Worm (Caenorhabditis elegans) whole organism, young adult: ENCODE measurements around the gene vha-6.

Experiments used
- C06A6.2 ChIP-seq: fragments of 200-800 bp; sonication (Bioruptor generic); conservative IDR thresholded peaks from 2 replicates; pipeline ENCODE4 v1.3.6; 2022; ENCODE audit warnings: missing genetic modification characterization, missing compliant biosample characterization
- F33H1.4 ChIP-seq: fragments of 200-800 bp; sonication (Bioruptor generic); IDR thresholded peaks from 2 replicates; pipeline ENCODE4 v1.3.6; 2022; ENCODE audit warnings: missing genetic modification reagents, missing genetic modification characterization, missing compliant biosample characterization
- F37B4.10 ChIP-seq: fragments of 200-800 bp; sonication (Bioruptor generic); IDR thresholded peaks from 2 replicates; pipeline ENCODE4 v1.3.6; 2022; ENCODE audit warnings: missing genetic modification characterization, missing compliant biosample characterization
- F52B5.7 ChIP-seq: sonication (generic microtip); optimal IDR thresholded peaks from 2 replicates; lab custom pipeline; 2016; ENCODE audit warnings: mild to moderate bottlenecking, missing genetic modification characterization, missing compliant biosample characterization
- F57A8.1 ChIP-seq: fragments of 200-800 bp; sonication (Bioruptor generic); optimal IDR thresholded peaks from 2 replicates; lab custom pipeline; 2018; ENCODE audit warnings: mild to moderate bottlenecking, missing genetic modification characterization, moderate library complexity, missing compliant biosample characterization
- Y53F4B.3 ChIP-seq: fragments of 200-800 bp; sonication (Bioruptor generic); IDR thresholded peaks from 2 replicates; pipeline ENCODE4 v1.3.6; 2022; ENCODE audit warnings: missing genetic modification reagents, missing genetic modification characterization, missing compliant biosample characterization
- aptf-2 ChIP-seq: fragments of 200-800 bp; sonication (Bioruptor generic); conservative IDR thresholded peaks from 2 replicates; pipeline ENCODE4 v1.3.6; 2022; ENCODE audit warnings: missing genetic modification reagents, missing genetic modification characterization, missing compliant biosample characterization
- attf-5 ChIP-seq: fragments of 200-800 bp; sonication (Bioruptor generic); optimal IDR thresholded peaks from 2 replicates; lab custom pipeline; 2018; ENCODE audit warnings: mild to moderate bottlenecking, missing genetic modification characterization, missing compliant biosample characterization
- attf-6 ChIP-seq: fragments of 200-800 bp; sonication (Bioruptor generic); IDR thresholded peaks from 2 replicates; pipeline ENCODE4 v1.3.6; 2022; ENCODE audit warnings: missing genetic modification reagents, missing genetic modification characterization, missing compliant biosample characterization
- bed-1 ChIP-seq: fragments of 200-800 bp; sonication (Bioruptor generic); IDR thresholded peaks from 2 replicates; pipeline ENCODE4 v1.3.6; 2022; ENCODE audit warnings: missing genetic modification reagents, missing genetic modification characterization, missing compliant biosample characterization
- cebp-2 ChIP-seq: fragments of 200-800 bp; sonication (Bioruptor generic); IDR thresholded peaks from 2 replicates; pipeline ENCODE4 v1.3.6; 2022; ENCODE audit warnings: missing genetic modification characterization, missing compliant biosample characterization
- ceh-27 ChIP-seq: fragments of 200-800 bp; sonication (Bioruptor generic); optimal IDR thresholded peaks from 2 replicates; lab custom pipeline; 2018; ENCODE audit warnings: mild to moderate bottlenecking, missing genetic modification characterization, moderate library complexity, missing compliant biosample characterization
- ceh-58 ChIP-seq: fragments of 200-800 bp; sonication (Bioruptor generic); IDR thresholded peaks from 2 replicates; pipeline ENCODE4 v1.3.6; 2022; ENCODE audit warnings: missing genetic modification characterization, missing compliant biosample characterization
- ceh-79 ChIP-seq: sonication (generic microtip); optimal IDR thresholded peaks from 2 replicates; lab custom pipeline; 2017; ENCODE audit warnings: mild to moderate bottlenecking, missing genetic modification characterization, missing compliant biosample characterization
- die-1 ChIP-seq: sonication (generic microtip); optimal IDR thresholded peaks from 2 replicates; lab custom pipeline; 2016; ENCODE audit warnings: missing genotype, mild to moderate bottlenecking, missing genetic modification characterization, missing compliant biosample characterization
- dpff-1 ChIP-seq: sonication (generic microtip); optimal IDR thresholded peaks from 2 replicates; lab custom pipeline; 2017; ENCODE audit warnings: mild to moderate bottlenecking, missing genetic modification characterization, missing compliant biosample characterization
- efl-1 ChIP-seq: fragments of 150-350 bp; optimal IDR thresholded peaks from 2 replicates; lab custom pipeline; 2014; ENCODE audit warnings: missing biosample characterization, missing genetic modification reagents, missing genetic modification characterization
- fkh-3 ChIP-seq: sonication (generic microtip); optimal IDR thresholded peaks from 2 replicates; lab custom pipeline; 2016; ENCODE audit warnings: mild to moderate bottlenecking, missing genetic modification characterization, missing compliant biosample characterization
- gei-17 ChIP-seq: fragments of 200-800 bp; sonication (Bioruptor generic); optimal IDR thresholded peaks from 2 replicates; lab custom pipeline; 2018; ENCODE audit warnings: mild to moderate bottlenecking, missing genetic modification characterization, missing compliant biosample characterization
- hlh-26 ChIP-seq: fragments of 200-800 bp; sonication (Bioruptor generic); conservative IDR thresholded peaks from 2 replicates; pipeline ENCODE4 v1.3.6; 2022; ENCODE audit warnings: missing genetic modification reagents, missing genetic modification characterization, missing compliant biosample characterization
- hmg-1.2 ChIP-seq: fragments of 200-800 bp; sonication (Bioruptor generic); IDR thresholded peaks from 2 replicates; pipeline ENCODE4 v1.3.6; 2022; ENCODE audit warnings: missing genetic modification reagents, missing genetic modification characterization, missing compliant biosample characterization
- let-526 ChIP-seq: fragments of 200-800 bp; sonication (Bioruptor generic); IDR thresholded peaks from 2 replicates; pipeline ENCODE4 v1.3.6; 2022; ENCODE audit warnings: missing genetic modification reagents, missing genetic modification characterization, missing compliant biosample characterization
- lin-40 ChIP-seq: sonication (generic microtip); optimal IDR thresholded peaks from 2 replicates; lab custom pipeline; 2016; ENCODE audit warnings: missing genetic modification characterization, mild to moderate bottlenecking, missing compliant biosample characterization, missing genotype, missing genetic modification reagents
- lin-54 ChIP-seq: fragments of 200-800 bp; sonication (Bioruptor generic); optimal IDR thresholded peaks from 2 replicates; lab custom pipeline; 2018; ENCODE audit warnings: mild to moderate bottlenecking, missing genetic modification characterization, missing compliant biosample characterization
- lir-1 ChIP-seq: fragments of 200-800 bp; sonication (Bioruptor generic); conservative IDR thresholded peaks from 2 replicates; pipeline ENCODE4 v1.3.6; 2022; ENCODE audit warnings: missing genetic modification reagents, missing genetic modification characterization, missing compliant biosample characterization
- lsl-1 ChIP-seq: fragments of 200-800 bp; sonication (Bioruptor generic); optimal IDR thresholded peaks from 2 replicates; lab custom pipeline; 2018; ENCODE audit warnings: mild to moderate bottlenecking, missing genetic modification characterization, moderate library complexity, missing compliant biosample characterization
- lsy-27 ChIP-seq: sonication (generic microtip); optimal IDR thresholded peaks from 2 replicates; lab custom pipeline; 2017; ENCODE audit warnings: missing genetic modification characterization, mild to moderate bottlenecking, missing compliant biosample characterization, antibody characterized with exemption, missing genotype, borderline replicate concordance; ENCODE audit not compliant: insufficient read depth
- madf-10 ChIP-seq: sonication (generic microtip); optimal IDR thresholded peaks from 2 replicates; lab custom pipeline; 2016; ENCODE audit warnings: mild to moderate bottlenecking, missing genetic modification characterization, missing compliant biosample characterization
- madf-3 ChIP-seq: fragments of 200-800 bp; sonication (Bioruptor generic); IDR thresholded peaks from 2 replicates; pipeline ENCODE4 v1.3.6; 2022; ENCODE audit warnings: missing genetic modification reagents, missing genetic modification characterization, missing compliant biosample characterization
- mxl-1 ChIP-seq: sonication (generic microtip); optimal IDR thresholded peaks from 2 replicates; lab custom pipeline; 2016; ENCODE audit warnings: missing genetic modification characterization, missing compliant biosample characterization
- nfya-1 ChIP-seq: sonication (generic microtip); optimal IDR thresholded peaks from 2 replicates; lab custom pipeline; 2017; ENCODE audit warnings: antibody characterized with exemption, missing compliant biosample characterization, missing genetic modification characterization, borderline replicate concordance; ENCODE audit not compliant: insufficient read depth
- nhr-179 ChIP-seq: sonication (generic microtip); optimal IDR thresholded peaks from 2 replicates; lab custom pipeline; 2016; ENCODE audit warnings: mild to moderate bottlenecking, missing genetic modification characterization, missing compliant biosample characterization
- nhr-80 ChIP-seq: sonication (generic microtip); optimal IDR thresholded peaks from 2 replicates; lab custom pipeline; 2016; ENCODE audit warnings: missing genetic modification characterization, missing compliant biosample characterization
- rcor-1 ChIP-seq: fragments of 200-800 bp; sonication (Bioruptor generic); IDR thresholded peaks from 2 replicates; pipeline ENCODE4 v1.3.6; 2022; ENCODE audit warnings: missing genetic modification reagents, missing genetic modification characterization, missing compliant biosample characterization
- snpc-1.1 ChIP-seq: sonication (generic microtip); optimal IDR thresholded peaks from 2 replicates; lab custom pipeline; 2017; ENCODE audit warnings: missing genetic modification characterization, mild to moderate bottlenecking, missing compliant biosample characterization, antibody characterized with exemption, moderate library complexity, missing genotype, missing genetic modification reagents; ENCODE audit not compliant: insufficient read depth
- sptf-2 ChIP-seq: fragments of 200-800 bp; sonication (Bioruptor generic); optimal IDR thresholded peaks from 2 replicates; lab custom pipeline; 2018; ENCODE audit warnings: mild to moderate bottlenecking, missing genetic modification characterization, missing compliant biosample characterization
- tlf-1 ChIP-seq: fragments of 200-800 bp; sonication (Bioruptor generic); optimal IDR thresholded peaks from 2 replicates; lab custom pipeline; 2018; ENCODE audit warnings: mild to moderate bottlenecking, missing genetic modification characterization, missing compliant biosample characterization

vha-6 gene

DNA sequence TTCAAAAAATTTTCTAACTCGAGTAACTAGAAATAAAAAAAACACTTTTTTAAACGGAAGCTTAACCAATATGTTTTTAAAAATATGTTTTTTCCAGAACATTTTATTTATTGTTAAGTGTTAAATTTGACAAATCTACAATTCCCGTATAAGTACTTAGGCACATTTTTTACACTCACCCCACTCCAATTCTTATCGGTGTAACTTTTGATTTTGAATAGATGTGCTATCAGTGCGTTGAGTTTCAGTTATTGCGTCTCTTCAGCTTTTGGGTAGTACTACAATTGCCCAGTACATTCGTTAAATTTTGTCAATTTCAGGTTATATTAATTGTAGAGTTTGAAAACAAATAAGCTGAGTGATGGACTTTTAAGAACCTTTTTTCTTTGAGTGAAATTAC lies 14.2 kb downstream of the vha-6 start (continued):
- no peak for TF ChIP-seq mxl-1 (tag; lab: Kevin White, UChicago)
- TF ChIP-seq lsl-1 = no peak

ce11 chrII:11418476-11418875 lies 19.8 kb downstream of the vha-6 start:
- peak; percentile 60 for TF ChIP-seq nhr-80 (tag; lab: Kevin White, UChicago)
- TF ChIP-seq fkh-3 = no peak
- no peak for TF ChIP-seq lin-54 (GFP tag; lab: Kevin White, UChicago)
- TF ChIP-seq attf-6 (GFP tag; lab: Robert Waterston, UW) = no peak

ce11 chrII:11417999-11418398 lies 20.3 kb downstream of the vha-6 start, which contains the start of gene C05D12.2:
Gene C05D12.2, plus strand, starts transcription at chrII:11418299.
- no peak for TF ChIP-seq nfya-1 (tag; lab: Kevin White, UChicago)
- no peak for TF ChIP-seq C06A6.2 (GFP tag; lab: Robert Waterston, UW)
- no peak for TF ChIP-seq ceh-79 (tag; lab: Kevin White, UChicago)
- no peak for TF ChIP-seq bed-1
- no peak for TF ChIP-seq F37B4.10
- no peak for TF ChIP-seq F33H1.4 (GFP tag; lab: Robert Waterston, UW)
- TF ChIP-seq lir-1 (GFP tag; lab: Robert Waterston, UW) = no peak
- no peak for TF ChIP-seq tlf-1 (GFP tag; lab: Kevin White, UChicago)
- no peak for TF ChIP-seq lsy-27
- TF ChIP-seq gei-17 = no peak
- TF ChIP-seq lin-40 (tag; lab: Kevin White, UChicago) = no peak
- no peak for TF ChIP-seq fkh-3
- TF ChIP-seq ceh-27 (GFP tag; lab: Kevin White, UChicago) = no peak
- no peak for TF ChIP-seq nhr-179 (tag; lab: Kevin White, UChicago)
- no peak for TF ChIP-seq hlh-26 (GFP tag; lab: Robert Waterston, UW)
- no peak for TF ChIP-seq attf-5 (GFP tag; lab: Kevin White, UChicago)
- TF ChIP-seq F52B5.7 (tag; lab: Kevin White, UChicago) = no peak
- no peak for TF ChIP-seq snpc-1.1 (tag; lab: Kevin White, UChicago)

ce11 chrII:11415672-11416071 lies 22.6 kb downstream of the vha-6 start, which contains the start of gene C05D12.1:
Gene C05D12.1, minus strand, starts transcription at chrII:11415772.
- no peak for TF ChIP-seq aptf-2 (GFP tag; lab: Robert Waterston, UW)
- no peak for TF ChIP-seq fkh-3

ce11 chrII:11409678-11410133 lies 28.5 kb downstream of the vha-6 start, which contains the start of gene C05D12.7:
Gene C05D12.7, plus strand, starts transcription at chrII:11410083.
- TF ChIP-seq ceh-58 (GFP tag; lab: Robert Waterston, UW) (no peak), dpff-1 (tag; lab: Kevin White, UChicago) (no peak), ceh-27 (GFP tag; lab: Kevin White, UChicago) (no peak), F57A8.1 (GFP tag; lab: Kevin White, UChicago) (no peak), madf-3 (GFP tag; lab: Robert Waterston, UW) (no peak), sptf-2 (no peak), hmg-1.2 (no peak), die-1 (no peak), madf-10 (tag; lab: Kevin White, UChicago) (no peak), let-526 (no peak), rcor-1 (GFP tag; lab: Robert Waterston, UW) (no peak), Y53F4B.3 (GFP tag; lab: Robert Waterston, UW) (no peak), efl-1 (GFP tag; lab: Kevin White, UChicago) (no peak), cebp-2 (no peak), lsl-1 (no peak)
- TF ChIP-seq, all 124 proteins: peak for 0
